Fruit fly (Drosophila melanogaster): ENCODE measurements around the gene lbe.

dm6 chr3R:21437515-21438090, 8.7 kb downstream of the lbe start:
- TF ChIP-seq CTCF (optimal IDR thresholded peaks at IDR 0.05) (no peak), CG8478 (optimal IDR thresholded peaks at IDR 0.05) (no peak)

Measured in S2 (cell line).